Fruit fly (Drosophila melanogaster) whole organism, adult: ENCODE results near the gene cl.

ENCODE experiments used
- CG12768 ChIP-seq: fragments of 200-800 bp; sonication (Bioruptor generic); optimal IDR thresholded peaks from 2 replicates; lab custom pipeline; 2017; ENCODE audit warnings: missing biosample characterization, missing genetic modification characterization, mild to moderate bottlenecking, moderate library complexity, missing genetic modification reagents
- CG14711 ChIP-seq: fragments of 200-800 bp; sonication (Bioruptor generic); optimal IDR thresholded peaks from 2 replicates; lab custom pipeline; 2018; ENCODE audit warnings: missing biosample characterization, mild to moderate bottlenecking, missing genetic modification characterization, moderate library complexity
- CG1620 ChIP-seq: fragments of 200-800 bp; sonication (Bioruptor generic); optimal IDR thresholded peaks from 2 replicates; lab custom pipeline; 2016; ENCODE audit warnings: missing biosample characterization, missing genetic modification characterization
- CG7101 ChIP-seq: fragments of 200-800 bp; sonication (Bioruptor generic); optimal IDR thresholded peaks from 2 replicates; lab custom pipeline; 2018; ENCODE audit warnings: missing biosample characterization, mild to moderate bottlenecking, missing genetic modification characterization, moderate library complexity
- Clk ChIP-seq: fragments of 200-800 bp; sonication (Bioruptor generic); optimal IDR thresholded peaks from 2 replicates; lab custom pipeline; 2017; ENCODE audit warnings: missing biosample characterization, missing genetic modification characterization
- Hr96 ChIP-seq: fragments of 200-800 bp; sonication (Bioruptor generic); optimal IDR thresholded peaks from 2 replicates; lab custom pipeline; 2016; ENCODE audit warnings: missing biosample characterization, missing genetic modification characterization
- cnc ChIP-seq, 2 experiments: fragments of >200 bp; optimal IDR thresholded peaks; 2 replicates each; lab custom pipeline; 2017
- tj ChIP-seq: fragments of 200-800 bp; sonication (Bioruptor generic); optimal IDR thresholded peaks from 3 replicates; lab custom pipeline; 2017; ENCODE audit warnings: missing biosample characterization, mild to moderate bottlenecking, missing genetic modification characterization, moderate library complexity
- toe ChIP-seq: fragments of 200-800 bp; sonication (Bioruptor generic); optimal IDR thresholded peaks from 2 replicates; lab custom pipeline; 2016; ENCODE audit warnings: missing biosample characterization, missing genetic modification characterization

DNA sequence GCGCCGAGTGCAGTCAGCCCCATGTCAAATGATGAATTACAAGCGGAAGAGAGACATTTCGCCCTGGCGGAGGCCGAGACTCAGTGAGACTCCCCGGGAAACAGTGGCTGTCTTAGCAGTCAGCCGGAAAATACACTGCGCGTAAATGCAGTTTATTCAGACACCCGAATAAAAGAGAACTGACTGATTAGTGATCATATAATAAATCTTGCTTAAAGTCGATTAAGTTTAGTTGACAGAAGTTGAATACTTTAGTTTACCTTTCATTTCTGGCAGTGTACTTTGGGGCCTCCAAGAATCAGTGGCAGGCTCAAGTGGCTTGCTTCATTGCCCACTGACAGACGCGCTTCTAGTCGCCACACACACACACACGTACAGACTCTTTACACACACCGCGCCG is 28.7 kb upstream of the cl start:
- TF ChIP-seq Hr96 (GFP tag; lab: Kevin White, UChicago): no peak
- no peak for TF ChIP-seq CG7101 (tag; lab: Kevin White, UChicago)
- no peak for TF ChIP-seq CG14711 (tag; lab: Kevin White, UChicago)
- no peak for TF ChIP-seq Clk (GFP tag; lab: Kevin White, UChicago)
- no peak for TF ChIP-seq cnc (optimal IDR thresholded peaks at IDR 0.05; lab: Kevin White, UChicago)
- TF ChIP-seq toe (GFP tag; lab: Kevin White, UChicago): no peak
- no peak for TF ChIP-seq CG1620 (GFP tag; lab: Kevin White, UChicago)
- no peak for TF ChIP-seq CG12768
- TF ChIP-seq tj (GFP tag; lab: Kevin White, UChicago): no peak
